Fruit fly (Drosophila melanogaster) whole organism, embryonic: ENCODE results near the gene CG7987.

Source experiments
- Blimp-1 ChIP-seq: fragments of 200-800 bp; sonication (Bioruptor generic); optimal IDR thresholded peaks from 3 replicates; lab custom pipeline; 2018; ENCODE audit warnings: missing biosample characterization, missing genetic modification characterization, mild to moderate bottlenecking, moderate library complexity, missing genetic modification reagents
- Bteb2 ChIP-seq: fragments of 200-800 bp; sonication (Bioruptor generic); optimal IDR thresholded peaks from 2 replicates; lab custom pipeline; 2016; ENCODE audit warnings: missing biosample characterization, missing genetic modification characterization
- CG10209 ChIP-seq: fragments of 200-800 bp; sonication (Bioruptor generic); optimal IDR thresholded peaks from 3 replicates; lab custom pipeline; 2017; ENCODE audit warnings: missing biosample characterization, mild to moderate bottlenecking, missing genetic modification characterization, missing genetic modification reagents
- CG1024 ChIP-seq: fragments of 200-800 bp; sonication (Bioruptor generic); IDR thresholded peaks from 2 replicates; pipeline ENCODE4 v1.3.6; 2022; ENCODE audit warnings: missing biosample characterization, missing genetic modification characterization
- CG10366 ChIP-seq: fragments of 200-800 bp; sonication (Bioruptor generic); IDR thresholded peaks from 2 replicates; pipeline ENCODE4 v1.3.6; 2022; ENCODE audit warnings: missing biosample characterization, missing genetic modification characterization
- CG11398 ChIP-seq: fragments of 200-800 bp; sonication (Bioruptor generic); optimal IDR thresholded peaks from 2 replicates; lab custom pipeline; 2016; ENCODE audit warnings: missing biosample characterization, missing genetic modification characterization
- CG1233 ChIP-seq: fragments of 200-800 bp; sonication (Bioruptor generic); optimal IDR thresholded peaks from 4 replicates; lab custom pipeline; 2018; ENCODE audit warnings: missing biosample characterization, mild to moderate bottlenecking, missing genetic modification characterization
- CG14667 ChIP-seq: fragments of 200-800 bp; sonication (Bioruptor generic); IDR thresholded peaks from 2 replicates; pipeline ENCODE4 v1.3.6; 2022; ENCODE audit warnings: missing biosample characterization, missing genetic modification characterization
- CG17385 ChIP-seq: fragments of 200-800 bp; sonication (Bioruptor generic); optimal IDR thresholded peaks from 3 replicates; lab custom pipeline; 2018; ENCODE audit warnings: missing biosample characterization, mild to moderate bottlenecking, missing genetic modification characterization
- CG30020 ChIP-seq: fragments of 200-800 bp; optimal IDR thresholded peaks from 2 replicates; lab custom pipeline; 2019; ENCODE audit warnings: missing biosample characterization, mild to moderate bottlenecking, missing genetic modification characterization, moderate library complexity
- CG4328 ChIP-seq: fragments of 200-800 bp; sonication (Bioruptor generic); optimal IDR thresholded peaks from 3 replicates; lab custom pipeline; 2017; ENCODE audit warnings: missing biosample characterization, missing genetic modification reagents, missing genetic modification characterization
- CG4730 ChIP-seq: fragments of 200-800 bp; sonication (Bioruptor generic); IDR thresholded peaks from 2 replicates; pipeline ENCODE4 v1.3.6; 2022; ENCODE audit warnings: missing biosample characterization, missing genetic modification characterization
- CG6175 ChIP-seq: fragments of 200-800 bp; sonication (Bioruptor generic); IDR thresholded peaks from 3 replicates; pipeline ENCODE4 v1.3.6; 2022; ENCODE audit warnings: missing biosample characterization, missing genetic modification characterization
- CG7745 ChIP-seq: fragments of 200-800 bp; sonication (Bioruptor generic); optimal IDR thresholded peaks from 2 replicates; lab custom pipeline; 2018; ENCODE audit warnings: missing biosample characterization, mild to moderate bottlenecking, missing genetic modification characterization, moderate library complexity
- CG8359 ChIP-seq: fragments of 200-800 bp; sonication (Bioruptor generic); optimal IDR thresholded peaks from 2 replicates; lab custom pipeline; 2017; ENCODE audit warnings: missing biosample characterization, mild to moderate bottlenecking, missing genetic modification characterization, borderline replicate concordance
- CG8944 ChIP-seq: fragments of 200-800 bp; sonication (Bioruptor generic); optimal IDR thresholded peaks from 3 replicates; lab custom pipeline; 2016; ENCODE audit warnings: missing biosample characterization, missing genetic modification characterization
- CG9876 ChIP-seq: fragments of 200-800 bp; sonication (Bioruptor generic); optimal IDR thresholded peaks from 2 replicates; lab custom pipeline; 2016; ENCODE audit warnings: missing biosample characterization, missing genetic modification characterization
- D ChIP-seq, 2 experiments: fragments of 200-800 bp in 1 of 2; fragments of >200 bp in 1 of 2; sonication (Bioruptor generic) in 1 of 2; optimal IDR thresholded peaks; 2 replicates in 1 of 2; 3 replicates in 1 of 2; lab custom pipeline; 2017; ENCODE audit warnings: mild to moderate bottlenecking in 1 of 2, missing biosample characterization in 1 of 2, missing genetic modification characterization in 1 of 2, missing genetic modification reagents in 1 of 2
- D19A ChIP-seq: fragments of 200-800 bp; optimal IDR thresholded peaks from 3 replicates; lab custom pipeline; 2019; ENCODE audit warnings: missing biosample characterization, mild to moderate bottlenecking, missing genetic modification characterization, moderate library complexity
- Dek ChIP-seq: fragments of 200-800 bp; sonication (Bioruptor generic); optimal IDR thresholded peaks from 3 replicates; lab custom pipeline; 2019; ENCODE audit warnings: missing biosample characterization, mild to moderate bottlenecking, missing genetic modification characterization, moderate library complexity
- Fer2 ChIP-seq: fragments of 200-800 bp; sonication (Bioruptor generic); optimal IDR thresholded peaks from 2 replicates; lab custom pipeline; 2018; ENCODE audit warnings: missing biosample characterization, mild to moderate bottlenecking, missing genetic modification characterization, moderate library complexity
- Gsc ChIP-seq: fragments of 200-800 bp; sonication (Bioruptor generic); IDR thresholded peaks from 2 replicates; pipeline ENCODE4 v1.3.6; 2022; ENCODE audit warnings: missing biosample characterization, missing genetic modification characterization
- HLH3B ChIP-seq: fragments of 200-800 bp; sonication (Bioruptor generic); IDR thresholded peaks from 2 replicates; pipeline ENCODE4 v1.3.6; 2022; ENCODE audit warnings: missing biosample characterization, missing genetic modification characterization
- Hr51 ChIP-seq, 2 experiments: fragments of 200-800 bp; sonication (Bioruptor generic); optimal IDR thresholded peaks; 2 replicates in 1 of 2; 3 replicates in 1 of 2; lab custom pipeline; 2016 to 2018; ENCODE audit warnings: missing biosample characterization in 2 of 2, missing genetic modification characterization in 2 of 2, mild to moderate bottlenecking in 1 of 2, moderate library complexity in 1 of 2
- Myb ChIP-seq: fragments of 200-800 bp; sonication (Bioruptor generic); optimal IDR thresholded peaks from 2 replicates; lab custom pipeline; 2016; ENCODE audit warnings: missing biosample characterization, missing genetic modification characterization
- Nf-YA ChIP-seq: fragments of 200-800 bp; sonication (Bioruptor generic); IDR thresholded peaks from 2 replicates; pipeline ENCODE4 v1.3.6; 2022; ENCODE audit warnings: missing biosample characterization, missing genetic modification characterization
- Sin3A ChIP-seq: fragments of >200 bp; optimal IDR thresholded peaks from 2 replicates; lab custom pipeline; 2018
- Taf1 ChIP-seq: fragments of 200-800 bp; sonication (Bioruptor generic); IDR thresholded peaks from 2 replicates; pipeline ENCODE4 v1.3.6; 2022; ENCODE audit warnings: missing biosample characterization, missing genetic modification characterization
- bcd ChIP-seq: fragments of 200-800 bp; sonication (Bioruptor generic); optimal IDR thresholded peaks from 2 replicates; lab custom pipeline; 2017; ENCODE audit warnings: missing biosample characterization, mild to moderate bottlenecking, missing genetic modification characterization
- cad ChIP-seq: fragments of >200 bp; optimal IDR thresholded peaks from 2 replicates; lab custom pipeline; 2017; ENCODE audit warnings: missing biosample characterization, missing genetic modification characterization
- chn ChIP-seq: fragments of 200-800 bp; sonication (Bioruptor generic); optimal IDR thresholded peaks from 2 replicates; lab custom pipeline; 2016; ENCODE audit warnings: missing biosample characterization, missing genetic modification characterization
- da ChIP-seq: fragments of 200-800 bp; sonication (Bioruptor generic); optimal IDR thresholded peaks from 2 replicates; lab custom pipeline; 2016; ENCODE audit warnings: missing biosample characterization, missing genetic modification characterization
- disco-r ChIP-seq: fragments of 200-800 bp; sonication (Bioruptor generic); optimal IDR thresholded peaks from 2 replicates; lab custom pipeline; 2016; ENCODE audit warnings: missing biosample characterization, missing genetic modification characterization
- en ChIP-seq: fragments of 200-800 bp; sonication (Bioruptor generic); optimal IDR thresholded peaks from 2 replicates; lab custom pipeline; 2016; ENCODE audit warnings: missing biosample characterization, missing genetic modification characterization
- ftz-f1 ChIP-seq: fragments of 200-800 bp; sonication (Bioruptor generic); optimal IDR thresholded peaks from 2 replicates; lab custom pipeline; 2016; ENCODE audit warnings: missing biosample characterization, missing genetic modification characterization
- lmd ChIP-seq: fragments of 200-800 bp; sonication (Bioruptor generic); IDR thresholded peaks from 2 replicates; pipeline ENCODE4 v1.3.6; 2022; ENCODE audit warnings: missing biosample characterization, missing genetic modification characterization
- nerfin-1 ChIP-seq: fragments of 200-800 bp; sonication (Bioruptor generic); optimal IDR thresholded peaks from 3 replicates; lab custom pipeline; 2019; ENCODE audit warnings: missing biosample characterization, mild to moderate bottlenecking, missing genetic modification characterization, moderate library complexity
- pb ChIP-seq: fragments of 200-800 bp; sonication (Bioruptor generic); optimal IDR thresholded peaks from 3 replicates; lab custom pipeline; 2016; ENCODE audit warnings: missing biosample characterization, missing genetic modification characterization
- pnt ChIP-seq: fragments of 200-800 bp; sonication (Bioruptor generic); optimal IDR thresholded peaks from 3 replicates; lab custom pipeline; 2016; ENCODE audit warnings: missing biosample characterization, missing genetic modification characterization
- pzg ChIP-seq: fragments of 200-800 bp; sonication (Bioruptor generic); optimal IDR thresholded peaks from 3 replicates; lab custom pipeline; 2018; ENCODE audit warnings: missing biosample characterization, mild to moderate bottlenecking, missing genetic modification characterization, moderate library complexity
- ranshi ChIP-seq: fragments of 200-800 bp; sonication (Bioruptor generic); IDR thresholded peaks from 2 replicates; pipeline ENCODE4 v1.3.6; 2022; ENCODE audit warnings: missing biosample characterization, missing genetic modification characterization
- salm ChIP-seq: fragments of 200-800 bp; sonication (Bioruptor generic); optimal IDR thresholded peaks from 2 replicates; lab custom pipeline; 2018; ENCODE audit warnings: missing biosample characterization, mild to moderate bottlenecking, missing genetic modification characterization
- sc ChIP-seq, 3 experiments: fragments of >200 bp in 2 of 3; fragments of 200-800 bp in 1 of 3; sonication (Bioruptor generic) in 1 of 3; optimal IDR thresholded peaks; 2 replicates in 2 of 3; 3 replicates in 1 of 3; lab custom pipeline; 2017; ENCODE audit warnings: mild to moderate bottlenecking in 1 of 3, missing biosample characterization in 1 of 3, missing genetic modification characterization in 1 of 3, missing genetic modification reagents in 1 of 3
- scrt ChIP-seq: fragments of 200-800 bp; sonication (Bioruptor generic); optimal IDR thresholded peaks from 2 replicates; lab custom pipeline; 2018; ENCODE audit warnings: missing biosample characterization, mild to moderate bottlenecking, missing genetic modification characterization, moderate library complexity
- sim ChIP-seq: fragments of 200-800 bp; sonication (Bioruptor generic); IDR thresholded peaks from 2 replicates; pipeline ENCODE4 v1.3.6; 2022; ENCODE audit warnings: missing biosample characterization, missing genetic modification characterization
- tll ChIP-seq, 2 experiments: fragments of 200-800 bp in 1 of 2; fragments of >200 bp in 1 of 2; sonication (Bioruptor generic) in 1 of 2; optimal IDR thresholded peaks; 2 replicates each; lab custom pipeline; 2017 to 2019; ENCODE audit warnings: missing biosample characterization in 2 of 2, missing genetic modification characterization in 2 of 2, mild to moderate bottlenecking in 1 of 2, moderate library complexity in 1 of 2
- ttk ChIP-seq: fragments of 200-800 bp; sonication (Bioruptor generic); IDR thresholded peaks from 2 replicates; pipeline ENCODE4 v2.1.2; 2022; ENCODE audit warnings: missing biosample characterization, missing genetic modification characterization
- wdn ChIP-seq: fragments of 200-800 bp; sonication (Bioruptor generic); IDR thresholded peaks from 2 replicates; pipeline ENCODE4 v1.3.6; 2022; ENCODE audit warnings: missing biosample characterization, missing genetic modification characterization

Gene CG7987

DNA sequence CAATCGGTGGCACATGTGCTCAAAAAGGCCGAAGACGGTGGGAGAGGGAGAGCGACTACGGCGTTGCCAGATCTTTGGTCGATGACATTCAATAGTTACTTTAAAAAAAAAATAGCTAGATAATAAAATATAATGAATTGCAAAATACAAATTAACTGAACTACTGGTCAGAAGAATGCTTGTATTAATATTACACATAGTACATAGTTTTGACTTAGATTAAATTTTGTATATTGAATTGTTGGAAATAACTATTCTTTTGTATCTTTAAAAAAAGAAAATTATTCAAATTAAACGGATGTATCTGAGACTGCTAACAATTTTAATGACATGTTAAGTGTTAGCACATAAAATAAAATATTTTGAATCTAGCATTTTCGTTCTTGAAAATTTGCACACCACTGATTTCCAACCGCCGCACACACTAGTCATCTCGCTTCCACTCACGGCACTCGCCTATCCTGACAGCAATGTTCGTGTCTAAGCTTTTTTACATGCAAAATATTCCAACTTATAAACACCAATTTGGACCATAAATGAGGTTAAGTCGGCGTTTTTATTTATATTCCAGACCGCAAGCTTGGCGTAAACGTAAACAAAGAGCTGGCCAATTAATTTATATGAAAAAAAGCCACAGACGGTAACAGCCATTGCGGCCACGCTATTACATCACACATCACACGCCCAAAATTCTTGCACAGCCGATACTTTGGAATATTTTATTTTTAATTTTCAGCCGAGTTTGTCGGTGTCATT lies 547 bp downstream of the CG7987 start (continued):
- TF ChIP-seq Blimp-1 (peak; percentile 73), CG8359 (GFP tag; lab: Kevin White, UChicago) (peak; percentile 47), Dek (tag; lab: Kevin White, UChicago) (peak; percentile 65), pzg (GFP tag; lab: Kevin White, UChicago) (no peak), wdn (GFP tag; lab: Robert Waterston, UW) (no peak), sc (optimal IDR thresholded peaks at IDR 0.05; lab: Kevin White, UChicago) (no peak), sc (GFP tag; optimal IDR thresholded peaks at IDR 0.05; lab: Kevin White, UChicago) (peak; percentile 31), pb (GFP tag; lab: Kevin White, UChicago) (no peak), Nf-YA (GFP tag; lab: Robert Waterston, UW) (peak; percentile 22; the same call in 1 of the 2 replicates), Gsc (no peak), scrt (GFP tag; lab: Kevin White, UChicago) (peak; percentile 67), HLH3B (GFP tag; lab: Robert Waterston, UW) (peak; percentile 57), CG11398 (GFP tag; lab: Kevin White, UChicago) (peak; percentile 13), Fer2 (tag; lab: Kevin White, UChicago) (peak; percentile 59), CG14667 (GFP tag; lab: Robert Waterston, UW) (0 out of 2 replicates have a peak, but pooled peaks have one; percentile 25), CG1233 (GFP tag; lab: Kevin White, UChicago) (peak; percentile 80), lmd (GFP tag; lab: Robert Waterston, UW) (peak; percentile 76), Hr51 (GFP tag; optimal IDR thresholded peaks at IDR 0.05; lab: Kevin White, UChicago) (peak; percentile 35 to 80), CG4730 (peak; percentile 63), Sin3A (peak; percentile 4), D19A (peak; percentile 72), sim (no peak), da (GFP tag; lab: Kevin White, UChicago) (peak; percentile 8), ranshi (GFP tag; lab: Robert Waterston, UW) (peak; percentile 52; the same call in 1 of the 2 replicates), D (optimal IDR thresholded peaks at IDR 0.05; lab: Kevin White, UChicago) (no peak), D (GFP tag; optimal IDR thresholded peaks at IDR 0.05; lab: Kevin White, UChicago) (peak; percentile 44), CG7745 (no peak), CG30020 (tag; lab: Kevin White, UChicago) (peak; percentile 37), CG10366 (GFP tag; lab: Robert Waterston, UW) (peak; percentile 45), CG6175 (GFP tag; lab: Robert Waterston, UW) (no peak), CG17385 (GFP tag; lab: Kevin White, UChicago) (peak; percentile 58), Taf1 (GFP tag; lab: Robert Waterston, UW) (peak; percentile 36; the same call in 1 of the 2 replicates), ftz-f1 (GFP tag; lab: Kevin White, UChicago) (no peak), nerfin-1 (tag; lab: Kevin White, UChicago) (peak; percentile 63), Bteb2 (GFP tag; lab: Kevin White, UChicago) (peak; percentile 64), CG8944 (GFP tag; lab: Kevin White, UChicago) (peak; percentile 35), ttk (GFP tag; lab: Robert Waterston, UW) (peak; percentile 63; the same call in 1 of the 2 replicates), chn (peak; percentile 54), CG10209 (peak; percentile 77), bcd (peak; percentile 76), tll (GFP tag; optimal IDR thresholded peaks at IDR 0.05; lab: Kevin White, UChicago) (peak in 1 of 2 experiments; percentile 12), pnt (GFP tag; lab: Kevin White, UChicago) (peak; percentile 68), en (GFP tag; lab: Kevin White, UChicago) (no peak), cad (GFP tag; lab: Kevin White, UChicago) (no peak), salm (tag; lab: Kevin White, UChicago) (no peak), CG9876 (GFP tag; lab: Kevin White, UChicago) (no peak), CG1024 (GFP tag; lab: Robert Waterston, UW) (no peak; the same call in 1 of the 2 replicates), disco-r (GFP tag; lab: Kevin White, UChicago) (peak; percentile 32), CG4328 (GFP tag; lab: Kevin White, UChicago) (peak; percentile 58), Myb (GFP tag; lab: Kevin White, UChicago) (no peak)
